Fruit fly (Drosophila melanogaster) ovary, adult (tissue): Measurements from ENCODE around the gene CG31715.

Experiments used
- CG17801 ChIP-seq: fragments of 200-800 bp; optimal IDR thresholded peaks from 2 replicates; lab custom pipeline; 2019; ENCODE audit warnings: missing biosample characterization, mild to moderate bottlenecking, missing genetic modification characterization, moderate library complexity; ENCODE audit not compliant: partially characterized antibody

The CG31715 gene

DNA sequence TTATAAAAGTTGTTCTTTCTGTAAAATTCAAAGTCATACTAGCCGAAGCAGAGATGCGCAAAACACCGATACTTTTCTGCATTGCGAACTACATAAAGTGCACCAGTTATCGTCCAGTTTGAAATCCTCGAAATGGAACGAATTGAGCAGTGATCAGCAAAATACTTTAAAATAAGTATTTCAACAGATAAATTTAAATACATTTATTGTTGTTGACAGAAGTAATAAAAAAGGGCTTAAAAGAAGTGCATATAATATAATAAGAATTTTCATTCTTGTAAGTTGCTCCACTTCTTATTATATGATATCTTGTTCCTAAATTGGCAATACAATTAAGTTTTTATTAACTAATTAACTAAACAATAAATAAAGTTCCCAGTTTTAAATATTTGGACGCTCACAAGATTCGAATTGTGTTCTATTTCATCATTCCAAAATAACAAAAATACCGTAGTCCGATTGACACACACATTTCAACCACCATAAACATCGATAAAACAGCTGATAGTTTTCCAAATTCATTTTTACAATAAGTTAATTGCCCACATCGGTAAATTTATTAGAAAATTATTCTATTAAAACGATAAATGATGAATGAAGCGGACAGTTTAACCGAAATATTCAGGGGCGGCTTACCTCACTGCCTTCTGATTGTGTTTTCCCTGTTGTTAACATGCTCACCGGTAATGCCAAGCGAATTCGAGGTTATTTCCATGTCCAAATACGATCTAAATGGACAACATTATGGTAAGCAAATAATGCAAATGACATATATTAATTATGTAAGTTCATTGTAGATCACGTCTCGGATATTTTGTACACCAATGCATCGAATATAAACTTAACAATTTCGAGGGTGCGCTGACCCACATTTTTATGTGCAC lies 26.8 kb upstream of the CG31715 start, which contains the start of the genes Usp14 and CG4972:
Usp14 (minus strand) TSS at position 70 of the 884 bp plus-strand sequence.
CG4972 (plus strand) TSS at position 466 of the 884 bp plus-strand sequence.
- TF ChIP-seq CG17801 (GFP tag; lab: Kevin White, UChicago) = no peak

- no peak for TF ChIP-seq CG17801 (GFP tag; lab: Kevin White, UChicago)
These were observed 25.5 kb upstream of the CG31715 start for dm6 chr2L:10315888-10316287.

- no peak for TF ChIP-seq CG17801 (GFP tag; lab: Kevin White, UChicago)
These were observed 21.1 kb upstream of the CG31715 start for dm6 chr2L:10320174-10320775.

DNA sequence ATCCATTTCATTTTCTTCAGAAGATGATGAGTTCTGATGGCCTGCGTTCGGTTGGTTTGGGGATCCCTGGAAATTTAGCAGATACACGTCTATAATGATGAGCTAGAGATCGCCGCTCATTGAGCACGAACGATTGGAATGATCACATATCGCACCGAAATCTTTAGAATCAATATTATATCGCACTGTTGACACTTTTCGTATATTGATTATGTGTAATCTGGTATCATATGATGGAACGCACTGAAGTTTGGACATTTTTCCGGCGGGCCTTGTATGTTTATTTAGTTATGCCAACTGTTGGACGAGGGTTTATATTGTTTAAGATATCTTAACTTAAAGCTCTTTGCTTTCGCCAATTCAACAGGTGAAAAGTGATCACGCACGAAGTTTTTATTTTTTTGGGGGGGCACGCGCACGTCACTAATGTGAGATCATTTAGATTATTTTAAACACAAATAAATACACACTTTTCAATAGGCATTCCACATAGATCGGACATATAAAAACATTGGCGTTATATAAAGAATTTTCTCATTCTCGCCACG lies 20.3 kb upstream of the CG31715 start:
- no peak for TF ChIP-seq CG17801 (GFP tag; lab: Kevin White, UChicago)

dm6 chr2L:10321612-10322011 lies 19.8 kb upstream of the CG31715 start:
- TF ChIP-seq CG17801 (GFP tag; lab: Kevin White, UChicago) = peak; percentile 75

DNA sequence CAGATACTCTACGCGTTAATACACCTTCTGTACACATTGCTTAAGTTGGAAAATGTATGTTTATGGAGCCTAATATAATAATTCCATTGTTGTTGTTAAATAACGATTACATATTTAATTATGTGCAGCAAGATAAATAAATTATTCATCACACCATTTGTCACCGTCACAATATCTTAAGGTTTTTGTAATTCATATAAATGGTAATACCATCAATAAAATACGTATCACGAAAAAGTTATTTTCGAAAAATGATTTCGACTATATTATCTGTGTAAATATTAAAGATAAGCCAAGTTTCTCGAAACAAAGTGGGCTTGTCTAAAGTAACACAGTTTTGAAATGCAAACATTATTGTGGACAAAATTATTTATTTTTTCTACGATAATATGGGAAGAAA lies 19.2 kb upstream of the CG31715 start, which contains the start of gene CG4995:
CG4995 (plus strand) TSS at position 301 of the 400 bp plus-strand sequence.
- TF ChIP-seq CG17801 (GFP tag; lab: Kevin White, UChicago) = no peak

- TF ChIP-seq CG17801 (GFP tag; lab: Kevin White, UChicago) = no peak
These were observed 18.5 kb upstream of the CG31715 start, which contains the start of gene CG5381 for dm6 chr2L:10322773-10323487. TSS of gene CG5381 (minus strand) at chr2L:10323102.

DNA sequence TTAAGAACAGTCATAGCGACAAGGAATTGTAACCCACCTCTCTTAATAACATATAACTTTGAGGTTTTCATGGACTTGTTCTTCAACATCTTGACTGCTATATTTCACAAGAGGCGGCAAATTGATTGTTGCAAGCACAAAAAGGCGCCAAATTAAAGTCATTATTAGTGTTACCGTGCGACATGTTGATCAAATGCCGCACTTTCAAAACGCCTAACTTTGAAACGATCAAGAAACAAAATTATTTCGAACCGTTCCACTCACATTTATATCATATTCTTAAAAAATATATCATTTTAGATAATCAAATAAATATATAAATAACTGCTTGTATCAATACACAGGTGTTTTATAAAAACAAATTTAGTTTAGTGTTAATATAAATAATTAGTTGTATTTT lies 13.6 kb upstream of the CG31715 start, which contains the start of gene RnrL:
RnrL (minus strand) TSS at position 154 of the 400 bp plus-strand sequence.
- no peak for TF ChIP-seq CG17801 (GFP tag; lab: Kevin White, UChicago)

dm6 chr2L:10331066-10331847 lies 10.2 kb upstream of the CG31715 start, which contains the start of the genes Schip1 and Cox10:
TSS of gene Schip1 (minus strand) at chr2L:10331116.
TSS of gene Cox10 (plus strand) at chr2L:10331471.
- no peak for TF ChIP-seq CG17801 (GFP tag; lab: Kevin White, UChicago)

- TF ChIP-seq CG17801 (GFP tag; lab: Kevin White, UChicago) = no peak
These were observed 8.1 kb upstream of the CG31715 start, which contains the start of gene GATAd for dm6 chr2L:10333091-10333991. TSS of gene GATAd (plus strand) at chr2L:10333734.

dm6 chr2L:10334213-10334612 lies 7.2 kb upstream of the CG31715 start:
- TF ChIP-seq CG17801 (GFP tag; lab: Kevin White, UChicago) = no peak

DNA sequence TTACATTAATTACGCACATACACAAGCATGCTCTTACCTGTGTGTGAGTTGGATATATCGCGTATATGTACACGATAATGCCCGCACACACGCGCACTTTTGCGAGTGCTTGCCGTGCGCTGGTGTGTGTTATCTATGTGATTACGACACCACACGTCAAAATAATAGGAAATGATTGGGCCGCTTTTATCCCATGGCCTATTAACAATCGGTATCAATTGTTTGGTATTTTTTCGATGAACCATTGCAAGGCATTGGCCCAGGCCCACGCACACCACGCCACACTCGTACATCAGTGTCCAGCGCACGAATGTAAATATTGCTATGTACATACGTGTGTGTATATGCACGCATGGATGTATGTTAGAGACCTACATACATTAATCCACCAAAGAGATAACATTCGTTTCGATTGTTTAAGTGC lies 6.5 kb upstream of the CG31715 start:
- TF ChIP-seq CG17801 (GFP tag; lab: Kevin White, UChicago) = peak; percentile 46
